Fruit fly (Drosophila melanogaster) whole organism, embryonic: ENCODE data around the gene CG34325.

Source experiments
- Dip3 ChIP-seq: fragments of 200-800 bp; sonication (Bioruptor generic); optimal IDR thresholded peaks from 3 replicates; lab custom pipeline; 2016; ENCODE audit warnings: missing biosample characterization, missing genetic modification characterization
- ac ChIP-seq: fragments of 200-800 bp; sonication (Bioruptor generic); optimal IDR thresholded peaks from 3 replicates; lab custom pipeline; 2017; ENCODE audit warnings: missing biosample characterization, mild to moderate bottlenecking, missing genetic modification characterization

DNA sequence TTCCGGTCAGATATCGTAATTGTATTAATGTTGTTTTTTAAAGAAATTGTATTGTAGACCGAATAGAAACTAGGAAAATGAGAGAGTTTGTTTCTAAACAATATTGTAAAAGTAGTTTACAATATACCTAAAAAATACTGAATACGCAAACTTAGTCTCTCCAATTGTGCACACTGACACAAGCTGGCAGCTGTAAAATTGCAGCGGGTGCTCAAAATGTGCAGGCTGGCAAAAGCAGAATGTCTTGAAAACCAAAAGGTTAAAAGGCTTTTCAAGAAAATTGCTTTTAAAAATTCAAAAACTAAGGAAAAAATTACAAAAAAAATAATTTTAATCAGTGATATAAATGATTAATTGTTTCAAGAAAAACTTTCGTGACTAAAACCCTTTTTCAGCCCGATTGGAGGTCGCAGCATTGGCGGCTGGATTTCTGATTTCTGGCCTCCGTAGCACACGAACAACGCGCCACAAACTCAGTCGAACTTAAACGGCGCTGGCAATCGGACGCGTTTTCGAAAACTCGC is 25.5 kb downstream of the CG34325 start, which contains the start of gene CG4678:
- TF ChIP-seq Dip3 (GFP tag; lab: Kevin White, UChicago) (no peak), ac (GFP tag; lab: Kevin White, UChicago) (no peak)
